Fruit fly (Drosophila melanogaster) whole organism, embryonic: ENCODE measurements around the gene CG4338.

ENCODE experiments used
- Atf-2 ChIP-seq: fragments of 200-800 bp; sonication (Bioruptor generic); optimal IDR thresholded peaks from 2 replicates; lab custom pipeline; 2016; ENCODE audit warnings: missing biosample characterization, missing genetic modification characterization
- BEAF-32 ChIP-seq: fragments of 200-800 bp; sonication (Bioruptor generic); optimal IDR thresholded peaks from 3 replicates; lab custom pipeline; 2017; ENCODE audit warnings: missing biosample characterization, missing genetic modification characterization, mild to moderate bottlenecking, moderate library complexity, missing genetic modification reagents
- CG10209 ChIP-seq: fragments of 200-800 bp; sonication (Bioruptor generic); optimal IDR thresholded peaks from 3 replicates; lab custom pipeline; 2017; ENCODE audit warnings: missing biosample characterization, mild to moderate bottlenecking, missing genetic modification characterization, missing genetic modification reagents
- CG11560 ChIP-seq: fragments of 200-800 bp; sonication (Bioruptor generic); IDR thresholded peaks from 3 replicates; pipeline ENCODE4 v1.3.6; 2022; ENCODE audit warnings: missing biosample characterization, missing genetic modification characterization
- CG12659 ChIP-seq: fragments of 200-800 bp; sonication (Bioruptor generic); optimal IDR thresholded peaks from 3 replicates; lab custom pipeline; 2017; ENCODE audit warnings: mild to moderate bottlenecking, missing biosample characterization, missing genetic modification reagents, missing genetic modification characterization
- CG14667 ChIP-seq: fragments of 200-800 bp; sonication (Bioruptor generic); IDR thresholded peaks from 2 replicates; pipeline ENCODE4 v1.3.6; 2022; ENCODE audit warnings: missing biosample characterization, missing genetic modification characterization
- CG1602 ChIP-seq: fragments of 200-800 bp; sonication (Bioruptor generic); optimal IDR thresholded peaks from 3 replicates; lab custom pipeline; 2016; ENCODE audit warnings: missing biosample characterization, missing genetic modification characterization
- CG18011 ChIP-seq: fragments of 200-800 bp; sonication (Bioruptor generic); optimal IDR thresholded peaks from 2 replicates; lab custom pipeline; 2017; ENCODE audit warnings: missing biosample characterization, missing genetic modification characterization, mild to moderate bottlenecking, moderate library complexity, missing genotype
- CG2202 ChIP-seq: fragments of 200-800 bp; sonication (Bioruptor generic); optimal IDR thresholded peaks from 2 replicates; lab custom pipeline; 2018; ENCODE audit warnings: missing biosample characterization, mild to moderate bottlenecking, missing genetic modification characterization
- CG2712 ChIP-seq: fragments of 200-800 bp; optimal IDR thresholded peaks from 3 replicates; lab custom pipeline; 2019; ENCODE audit warnings: missing biosample characterization, mild to moderate bottlenecking, missing genetic modification characterization, moderate library complexity
- CG3847 ChIP-seq: fragments of 200-800 bp; sonication (Bioruptor generic); IDR thresholded peaks from 2 replicates; pipeline ENCODE4 v1.3.6; 2022; ENCODE audit warnings: missing biosample characterization, missing genetic modification characterization
- CG4328 ChIP-seq: fragments of 200-800 bp; sonication (Bioruptor generic); optimal IDR thresholded peaks from 3 replicates; lab custom pipeline; 2017; ENCODE audit warnings: missing biosample characterization, missing genetic modification reagents, missing genetic modification characterization
- CG4854 ChIP-seq: fragments of 200-800 bp; sonication (Bioruptor generic); optimal IDR thresholded peaks from 2 replicates; lab custom pipeline; 2016; ENCODE audit warnings: missing biosample characterization, missing genetic modification characterization, inconsistent platforms
- CG6654 ChIP-seq: fragments of 200-800 bp; sonication (Bioruptor generic); optimal IDR thresholded peaks from 2 replicates; lab custom pipeline; 2017; ENCODE audit warnings: missing biosample characterization, mild to moderate bottlenecking, missing genetic modification characterization
- CG6689 ChIP-seq: fragments of 200-800 bp; sonication (Bioruptor generic); IDR thresholded peaks from 2 replicates; pipeline ENCODE4 v1.3.6; 2022; ENCODE audit warnings: missing biosample characterization, missing genetic modification characterization
- CG9437 ChIP-seq: fragments of 200-800 bp; sonication (Bioruptor generic); optimal IDR thresholded peaks from 2 replicates; lab custom pipeline; 2018; ENCODE audit warnings: missing biosample characterization, mild to moderate bottlenecking, missing genetic modification characterization
- Hr3 ChIP-seq: fragments of 200-800 bp; sonication (Bioruptor generic); optimal IDR thresholded peaks from 3 replicates; lab custom pipeline; 2016; ENCODE audit warnings: missing biosample characterization, missing genetic modification characterization
- MTF-1 ChIP-seq: fragments of 200-800 bp; sonication (Bioruptor generic); optimal IDR thresholded peaks from 2 replicates; lab custom pipeline; 2018; ENCODE audit warnings: missing biosample characterization, mild to moderate bottlenecking, missing genetic modification characterization, borderline replicate concordance
- NK7.1 ChIP-seq: fragments of 200-800 bp; sonication (Bioruptor generic); optimal IDR thresholded peaks from 3 replicates; lab custom pipeline; 2016; ENCODE audit warnings: missing biosample characterization, missing genetic modification characterization
- NfI ChIP-seq: fragments of 200-800 bp; sonication (Bioruptor generic); optimal IDR thresholded peaks from 3 replicates; lab custom pipeline; 2018; ENCODE audit warnings: missing biosample characterization, mild to moderate bottlenecking, missing genetic modification characterization, moderate library complexity
- Oli ChIP-seq: fragments of 200-800 bp; sonication (Bioruptor generic); optimal IDR thresholded peaks from 2 replicates; lab custom pipeline; 2018; ENCODE audit warnings: missing biosample characterization, mild to moderate bottlenecking, missing genetic modification characterization, moderate library complexity
- Optix ChIP-seq: fragments of 200-800 bp; sonication (Bioruptor generic); IDR thresholded peaks from 3 replicates; pipeline ENCODE4 v1.3.6; 2022; ENCODE audit warnings: missing biosample characterization, missing genetic modification characterization
- Spps ChIP-seq: fragments of 200-800 bp; sonication (Bioruptor generic); optimal IDR thresholded peaks from 2 replicates; lab custom pipeline; 2018; ENCODE audit warnings: missing biosample characterization, mild to moderate bottlenecking, missing genetic modification characterization
- Sry-β ChIP-seq: fragments of 200-800 bp; sonication (Bioruptor generic); optimal IDR thresholded peaks from 2 replicates; lab custom pipeline; 2018; ENCODE audit warnings: missing biosample characterization, mild to moderate bottlenecking, missing genetic modification characterization, moderate library complexity
- ac ChIP-seq: fragments of 200-800 bp; sonication (Bioruptor generic); optimal IDR thresholded peaks from 3 replicates; lab custom pipeline; 2017; ENCODE audit warnings: missing biosample characterization, mild to moderate bottlenecking, missing genetic modification characterization
- ato ChIP-seq: fragments of 200-800 bp; sonication (Bioruptor generic); IDR thresholded peaks from 2 replicates; pipeline ENCODE4 v1.3.6; 2022; ENCODE audit warnings: missing biosample characterization, missing genetic modification characterization; ENCODE audit not compliant: partially characterized antibody
- az2 ChIP-seq: fragments of 200-800 bp; sonication (Bioruptor generic); optimal IDR thresholded peaks from 3 replicates; lab custom pipeline; 2016; ENCODE audit warnings: missing biosample characterization, missing genetic modification characterization
- cas ChIP-seq: fragments of 200-800 bp; sonication (Bioruptor generic); IDR thresholded peaks from 2 replicates; pipeline ENCODE4 v1.3.6; 2022; ENCODE audit warnings: missing biosample characterization, missing genetic modification characterization
- caup ChIP-seq: fragments of 200-800 bp; sonication (Bioruptor generic); optimal IDR thresholded peaks from 3 replicates; lab custom pipeline; 2017; ENCODE audit warnings: missing biosample characterization, mild to moderate bottlenecking, missing genetic modification characterization, moderate library complexity; ENCODE audit not compliant: severe bottlenecking
- cg ChIP-seq: fragments of 200-800 bp; sonication (Bioruptor generic); optimal IDR thresholded peaks from 3 replicates; lab custom pipeline; 2019; ENCODE audit warnings: missing biosample characterization, mild to moderate bottlenecking, missing genetic modification characterization, moderate library complexity
- chn ChIP-seq: fragments of 200-800 bp; sonication (Bioruptor generic); optimal IDR thresholded peaks from 2 replicates; lab custom pipeline; 2016; ENCODE audit warnings: missing biosample characterization, missing genetic modification characterization
- ci ChIP-seq: fragments of 200-800 bp; sonication (Bioruptor generic); IDR thresholded peaks from 3 replicates; pipeline ENCODE4 v1.3.6; 2022; ENCODE audit warnings: missing biosample characterization, missing genetic modification characterization
- disco-r ChIP-seq: fragments of 200-800 bp; sonication (Bioruptor generic); optimal IDR thresholded peaks from 2 replicates; lab custom pipeline; 2016; ENCODE audit warnings: missing biosample characterization, missing genetic modification characterization
- fd3F ChIP-seq: fragments of 200-800 bp; sonication (Bioruptor generic); optimal IDR thresholded peaks from 2 replicates; lab custom pipeline; 2018; ENCODE audit warnings: missing biosample characterization, mild to moderate bottlenecking, missing genetic modification characterization, moderate library complexity
- hb ChIP-seq: fragments of 200-800 bp; sonication (Bioruptor generic); IDR thresholded peaks from 3 replicates; pipeline ENCODE4 v1.3.6; 2022; ENCODE audit warnings: missing biosample characterization, missing genetic modification characterization; ENCODE audit not compliant: partially characterized antibody
- knrl ChIP-seq: fragments of 200-800 bp; sonication (Bioruptor generic); IDR thresholded peaks from 3 replicates; pipeline ENCODE4 v1.3.6; 2022; ENCODE audit warnings: missing biosample characterization, missing genetic modification characterization; ENCODE audit not compliant: partially characterized antibody
- lmd ChIP-seq: fragments of 200-800 bp; sonication (Bioruptor generic); IDR thresholded peaks from 2 replicates; pipeline ENCODE4 v1.3.6; 2022; ENCODE audit warnings: missing biosample characterization, missing genetic modification characterization
- nmo ChIP-seq: fragments of 200-800 bp; sonication (Bioruptor generic); optimal IDR thresholded peaks from 2 replicates; lab custom pipeline; 2018; ENCODE audit warnings: missing biosample characterization, mild to moderate bottlenecking, missing genetic modification characterization, moderate library complexity
- ranshi ChIP-seq: fragments of 200-800 bp; sonication (Bioruptor generic); IDR thresholded peaks from 2 replicates; pipeline ENCODE4 v1.3.6; 2022; ENCODE audit warnings: missing biosample characterization, missing genetic modification characterization
- sc ChIP-seq, 3 experiments: fragments of >200 bp in 2 of 3; fragments of 200-800 bp in 1 of 3; sonication (Bioruptor generic) in 1 of 3; optimal IDR thresholded peaks; 2 replicates in 2 of 3; 3 replicates in 1 of 3; lab custom pipeline; 2017; ENCODE audit warnings: mild to moderate bottlenecking in 1 of 3, missing biosample characterization in 1 of 3, missing genetic modification characterization in 1 of 3, missing genetic modification reagents in 1 of 3
- sd ChIP-seq: fragments of 200-800 bp; sonication (Bioruptor generic); optimal IDR thresholded peaks from 3 replicates; lab custom pipeline; 2018; ENCODE audit warnings: missing biosample characterization, mild to moderate bottlenecking, missing genetic modification characterization, moderate library complexity
- ssp ChIP-seq: fragments of 200-800 bp; sonication (Bioruptor generic); IDR thresholded peaks from 2 replicates; pipeline ENCODE4 v1.3.6; 2022; ENCODE audit warnings: missing biosample characterization, missing genetic modification characterization
- stc ChIP-seq: fragments of 200-800 bp; sonication (Bioruptor generic); IDR thresholded peaks from 2 replicates; pipeline ENCODE4 v1.3.6; 2022; ENCODE audit warnings: missing biosample characterization, missing genetic modification characterization
- tin ChIP-seq: fragments of 200-800 bp; sonication (Bioruptor generic); optimal IDR thresholded peaks from 3 replicates; lab custom pipeline; 2016; ENCODE audit warnings: missing biosample characterization, missing genetic modification characterization
- ttk ChIP-seq: fragments of 200-800 bp; sonication (Bioruptor generic); IDR thresholded peaks from 2 replicates; pipeline ENCODE4 v2.1.2; 2022; ENCODE audit warnings: missing biosample characterization, missing genetic modification characterization
- usp ChIP-seq: fragments of >200 bp; optimal IDR thresholded peaks from 2 replicates; lab custom pipeline; 2017; ENCODE audit warnings: missing biosample characterization, missing genetic modification characterization
- yki ChIP-seq: fragments of >200 bp; optimal IDR thresholded peaks from 3 replicates; lab custom pipeline; 2018

CG4338 gene

DNA sequence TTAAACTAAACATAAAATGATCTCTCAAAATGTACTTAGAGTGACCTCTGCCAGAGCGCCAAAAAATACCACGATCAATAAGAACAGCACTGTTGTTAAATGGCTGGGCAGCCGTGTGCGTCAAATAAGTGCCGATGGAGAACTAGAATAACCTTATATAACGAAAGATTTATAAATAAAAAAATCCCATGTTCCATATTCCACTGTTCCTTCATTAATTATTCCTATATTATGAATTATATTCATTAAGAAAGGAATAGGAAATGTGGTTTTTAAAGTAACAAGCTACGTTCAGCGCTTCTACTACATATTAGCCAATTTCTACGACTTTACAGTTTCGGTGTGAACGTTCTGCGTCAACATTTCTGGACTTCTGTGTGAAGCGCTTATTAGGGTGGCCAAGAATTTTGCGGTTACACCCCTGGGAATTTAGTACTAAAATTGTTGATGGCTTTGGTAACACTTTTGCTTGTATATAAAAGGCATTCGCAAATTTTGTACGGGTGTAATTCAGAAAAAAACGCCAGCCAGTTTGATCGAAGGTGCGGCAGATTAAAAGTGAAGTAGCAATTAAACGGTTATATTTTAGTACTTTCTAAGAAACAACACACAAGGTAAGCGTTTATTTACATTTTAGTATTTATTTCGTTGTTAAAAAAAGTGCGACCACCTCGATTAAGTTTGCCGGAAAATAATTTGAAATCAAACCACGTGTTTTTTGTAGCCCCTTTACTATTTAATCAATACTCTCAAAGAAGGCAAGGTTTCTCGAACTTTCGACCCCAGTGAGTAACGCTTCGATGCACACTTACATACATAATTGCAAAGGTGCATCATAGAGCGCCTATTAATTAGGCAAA, 32.9 kb upstream of the CG4338 start, which contains the start of the genes tefu and Hsc70-4 (continued):
- TF ChIP-seq az2 (GFP tag; lab: Kevin White, UChicago) (peak; percentile 65), Hr3 (peak; percentile 81), stc (GFP tag; lab: Robert Waterston, UW) (0 out of 2 replicates have a peak, but pooled peaks have one; percentile 29), MTF-1 (GFP tag; lab: Kevin White, UChicago) (peak; percentile 36), usp (GFP tag; lab: Kevin White, UChicago) (no peak), CG18011 (GFP tag; lab: Kevin White, UChicago) (no peak), cas (GFP tag; lab: Robert Waterston, UW) (no peak; the same call in 1 of the 2 replicates), sc (optimal IDR thresholded peaks at IDR 0.05; lab: Kevin White, UChicago) (no peak), sc (GFP tag; optimal IDR thresholded peaks at IDR 0.05; lab: Kevin White, UChicago) (peak; percentile 2), tin (peak; percentile 78), CG1602 (GFP tag; lab: Kevin White, UChicago) (peak; percentile 86), chn (GFP tag; lab: Kevin White, UChicago) (peak; percentile 82), ato (0 out of 2 replicates have a peak, but pooled peaks have one; percentile 17), Oli (tag; lab: Kevin White, UChicago) (peak; percentile 69), CG10209 (GFP tag; lab: Kevin White, UChicago) (peak; percentile 69), ci (peak; percentile 76; the same call in 2 of the 3 replicates), CG14667 (peak; percentile 77), fd3F (GFP tag; lab: Kevin White, UChicago) (peak; percentile 33), ranshi (peak; percentile 89), hb (GFP tag; lab: Robert Waterston, UW) (no peak), CG4854 (GFP tag; lab: Kevin White, UChicago) (peak; percentile 53), knrl (GFP tag; lab: Robert Waterston, UW) (peak; percentile 39; the same call in 1 of the 3 replicates), CG12659 (GFP tag; lab: Kevin White, UChicago) (peak; percentile 80), CG9437 (GFP tag; lab: Kevin White, UChicago) (peak; percentile 51), caup (peak; percentile 38), ssp (peak; percentile 99), ac (GFP tag; lab: Kevin White, UChicago) (no peak), CG6689 (peak; percentile 82), lmd (peak; percentile 86), CG2712 (tag; lab: Kevin White, UChicago) (no peak), Sry-β (peak; percentile 62), CG3847 (GFP tag; lab: Robert Waterston, UW) (peak; percentile 88), yki (lab: Kevin White, UChicago) (no peak), BEAF-32 (GFP tag; lab: Kevin White, UChicago) (peak; percentile 58), CG4328 (GFP tag; lab: Kevin White, UChicago) (no peak), cg (GFP tag; lab: Kevin White, UChicago) (no peak), Optix (GFP tag; lab: Robert Waterston, UW) (peak; percentile 60; the same call in 2 of the 3 replicates), CG6654 (peak; percentile 56), Atf-2 (GFP tag; lab: Kevin White, UChicago) (peak; percentile 63), Spps (peak; percentile 1), CG11560 (tag; lab: Robert Waterston, UW) (peak; percentile 27; the same call in 1 of the 3 replicates), nmo (peak; percentile 89), NfI (peak; percentile 70), CG2202 (tag; lab: Kevin White, UChicago) (peak; percentile 40), NK7.1 (GFP tag; lab: Kevin White, UChicago) (no peak), sd (tag; lab: Kevin White, UChicago) (no peak), disco-r (no peak), ttk (GFP tag; lab: Robert Waterston, UW) (peak; percentile 87)
